Worm (Caenorhabditis elegans) whole organism, L1 larva: ENCODE results near the gene F58G6.7.

ENCODE experiments used
- C04F5.9 ChIP-seq: sonication (generic microtip); optimal IDR thresholded peaks from 2 replicates; lab custom pipeline; 2016; ENCODE audit warnings: missing genetic modification characterization, missing compliant biosample characterization
- C16A3.4 ChIP-seq: fragments of 150-350 bp; optimal IDR thresholded peaks from 2 replicates; lab custom pipeline; 2014; ENCODE audit warnings: missing biosample characterization, missing genetic modification characterization
- aly-2 ChIP-seq: fragments of 150-350 bp; optimal IDR thresholded peaks from 2 replicates; lab custom pipeline; 2014; ENCODE audit warnings: missing biosample characterization, missing genetic modification characterization
- blmp-1 ChIP-seq: fragments of 150-350 bp; optimal IDR thresholded peaks from 2 replicates; lab custom pipeline; 2014; ENCODE audit warnings: missing biosample characterization, missing genetic modification characterization
- ceh-63 ChIP-seq: fragments of 200-800 bp; sonication (Bioruptor generic); optimal IDR thresholded peaks from 2 replicates; lab custom pipeline; 2018; ENCODE audit warnings: mild to moderate bottlenecking, missing genetic modification characterization, missing compliant biosample characterization
- ceh-8 ChIP-seq: fragments of 200-800 bp; sonication (Bioruptor generic); optimal IDR thresholded peaks from 2 replicates; lab custom pipeline; 2018; ENCODE audit warnings: mild to moderate bottlenecking, missing genetic modification characterization, moderate library complexity, missing compliant biosample characterization
- dpl-1 ChIP-seq, 3 experiments: fragments of 150-350 bp in 2 of 3; sonication (generic microtip) in 1 of 3; optimal IDR thresholded peaks; 2 replicates each; lab custom pipeline; 2014 to 2017; ENCODE audit warnings: missing biosample characterization in 3 of 3, missing genetic modification characterization in 3 of 3, missing genetic modification reagents in 3 of 3
- efl-1 ChIP-seq, 4 experiments: fragments of 150-350 bp; optimal IDR thresholded peaks in 3 of 4; peaks in 1 of 4; 1 replicate in 1 of 4; 2 replicates in 3 of 4; lab custom pipeline; 2014; ENCODE audit warnings: missing biosample characterization in 2 of 4, missing genetic modification characterization in 2 of 4, missing genetic modification reagents in 2 of 4
- efl-3 ChIP-seq: fragments of 200-800 bp; sonication (Bioruptor generic); optimal IDR thresholded peaks from 2 replicates; lab custom pipeline; 2018; ENCODE audit warnings: mild to moderate bottlenecking, missing genetic modification characterization, missing compliant biosample characterization
- egl-13 ChIP-seq: sonication (generic microtip); optimal IDR thresholded peaks from 2 replicates; lab custom pipeline; 2016; ENCODE audit warnings: missing genotype, missing genetic modification reagents, missing genetic modification characterization, missing compliant biosample characterization
- egl-27 ChIP-seq, 2 experiments: fragments of 150-350 bp in 1 of 2; sonication (generic microtip); optimal IDR thresholded peaks; 3 replicates each; lab custom pipeline; 2017 to 2018; ENCODE audit warnings: missing biosample characterization in 2 of 2, missing genetic modification characterization in 2 of 2, missing genetic modification reagents in 2 of 2
- fos-1 ChIP-seq: fragments of 150-350 bp; optimal IDR thresholded peaks from 2 replicates; lab custom pipeline; 2014; ENCODE audit warnings: missing biosample characterization, missing genetic modification characterization
- hlh-4 ChIP-seq: sonication (generic microtip); optimal IDR thresholded peaks from 2 replicates; lab custom pipeline; 2016; ENCODE audit warnings: mild to moderate bottlenecking, missing genetic modification characterization, missing compliant biosample characterization
- irx-1 ChIP-seq: sonication (generic microtip); optimal IDR thresholded peaks from 2 replicates; lab custom pipeline; 2016; ENCODE audit warnings: missing genetic modification characterization, missing compliant biosample characterization
- isw-1 ChIP-seq: fragments of 200-800 bp; sonication (Bioruptor generic); IDR thresholded peaks from 2 replicates; pipeline ENCODE4 v1.3.6; 2022; ENCODE audit warnings: missing genetic modification characterization, missing compliant biosample characterization
- lin-14 ChIP-seq: fragments of 200-800 bp; sonication (Bioruptor generic); optimal IDR thresholded peaks from 2 replicates; lab custom pipeline; 2018; ENCODE audit warnings: mild to moderate bottlenecking, missing genetic modification characterization, moderate library complexity, missing compliant biosample characterization
- lir-3 ChIP-seq: sonication (generic microtip); optimal IDR thresholded peaks from 2 replicates; lab custom pipeline; 2016; ENCODE audit warnings: mild to moderate bottlenecking, missing genetic modification characterization, moderate library complexity, missing compliant biosample characterization; ENCODE audit not compliant: poor library complexity
- lsy-2 ChIP-seq, 2 experiments: fragments of 150-350 bp; optimal IDR thresholded peaks; 2 replicates each; lab custom pipeline; 2014; ENCODE audit warnings: missing biosample characterization in 2 of 2, missing genetic modification characterization in 2 of 2
- mep-1 ChIP-seq: fragments of 150-350 bp; optimal IDR thresholded peaks from 2 replicates; lab custom pipeline; 2014; ENCODE audit warnings: missing biosample characterization, missing genetic modification characterization
- nhr-11 ChIP-seq: fragments of 150-350 bp; optimal IDR thresholded peaks from 2 replicates; lab custom pipeline; 2014; ENCODE audit warnings: missing biosample characterization, missing genetic modification characterization
- nhr-12 ChIP-seq: sonication (generic microtip); optimal IDR thresholded peaks from 2 replicates; lab custom pipeline; 2017; ENCODE audit warnings: missing biosample characterization, missing genetic modification characterization
- nhr-20 ChIP-seq: sonication (generic microtip); optimal IDR thresholded peaks from 2 replicates; lab custom pipeline; 2016; ENCODE audit warnings: mild to moderate bottlenecking, missing genetic modification characterization, missing compliant biosample characterization
- nhr-47 ChIP-seq: sonication (generic microtip); optimal IDR thresholded peaks from 2 replicates; lab custom pipeline; 2016; ENCODE audit warnings: mild to moderate bottlenecking, missing genetic modification characterization, moderate library complexity, missing compliant biosample characterization
- nhr-71 ChIP-seq: sonication (generic microtip); optimal IDR thresholded peaks from 2 replicates; lab custom pipeline; 2016; ENCODE audit warnings: mild to moderate bottlenecking, missing genetic modification characterization, moderate library complexity, missing compliant biosample characterization
- nhr-77 ChIP-seq: fragments of 150-350 bp; optimal IDR thresholded peaks from 2 replicates; lab custom pipeline; 2014; ENCODE audit warnings: missing biosample characterization, missing genetic modification characterization
- nhr-84 ChIP-seq: sonication (generic microtip); optimal IDR thresholded peaks from 2 replicates; lab custom pipeline; 2017; ENCODE audit warnings: missing biosample characterization, missing genetic modification characterization
- nhr-85 ChIP-seq: sonication (generic microtip); peaks from one replicate; lab custom pipeline; 2016; ENCODE audit warnings: missing genetic modification characterization, inconsistent platforms, missing compliant biosample characterization
- pqm-1 ChIP-seq: sonication (generic microtip); optimal IDR thresholded peaks from 3 replicates; lab custom pipeline; 2017; ENCODE audit warnings: missing biosample characterization, missing genetic modification characterization
- rnt-1 ChIP-seq: sonication (generic microtip); optimal IDR thresholded peaks from 2 replicates; lab custom pipeline; 2016; ENCODE audit warnings: mild to moderate bottlenecking, missing genetic modification characterization, moderate library complexity, missing compliant biosample characterization
- skn-1 ChIP-seq: fragments of 150-350 bp; optimal IDR thresholded peaks from 2 replicates; lab custom pipeline; 2014; ENCODE audit warnings: missing biosample characterization, missing genetic modification characterization
- snu-23 ChIP-seq: sonication (generic microtip); optimal IDR thresholded peaks from 2 replicates; lab custom pipeline; 2016; ENCODE audit warnings: missing genetic modification characterization, missing compliant biosample characterization
- sox-4 ChIP-seq: sonication (generic microtip); optimal IDR thresholded peaks from 2 replicates; lab custom pipeline; 2016; ENCODE audit warnings: missing genetic modification characterization, missing compliant biosample characterization
- tlp-1 ChIP-seq: fragments of 150-350 bp; optimal IDR thresholded peaks from 2 replicates; lab custom pipeline; 2014; ENCODE audit warnings: missing biosample characterization, missing genetic modification characterization
- vab-15 ChIP-seq: sonication (generic microtip); optimal IDR thresholded peaks from 2 replicates; lab custom pipeline; 2017; ENCODE audit warnings: missing genotype, mild to moderate bottlenecking, missing genetic modification characterization, missing compliant biosample characterization
- zip-4 ChIP-seq: fragments of 200-800 bp; sonication (Bioruptor generic); optimal IDR thresholded peaks from 2 replicates; lab custom pipeline; 2018; ENCODE audit warnings: mild to moderate bottlenecking, missing genetic modification characterization, moderate library complexity, missing compliant biosample characterization

F58G6.7 gene

ce11 chrIV:9614060-9614459 is 40.1 kb upstream of the F58G6.7 start:
- TF ChIP-seq blmp-1 (tag; lab: Kevin White, UChicago) (peak; percentile 3), egl-13 (tag; lab: Kevin White, UChicago) (no peak)
- TF ChIP-seq, all 84 proteins: peak for 1

- TF ChIP-seq tlp-1 (tag; lab: Kevin White, UChicago) = no peak
- no peak for TF ChIP-seq vab-15 (tag; lab: Kevin White, UChicago)
- no peak for TF ChIP-seq fos-1 (tag; lab: Kevin White, UChicago)
- TF ChIP-seq nhr-12 = no peak
- no peak for TF ChIP-seq C04F5.9
- no peak for TF ChIP-seq rnt-1 (tag; lab: Kevin White, UChicago)
- no peak for TF ChIP-seq lir-3
- TF ChIP-seq zip-4 (GFP tag; lab: Kevin White, UChicago) = no peak
- TF ChIP-seq ceh-8 (GFP tag; lab: Kevin White, UChicago) = no peak
- TF ChIP-seq dpl-1 (GFP tag; optimal IDR thresholded peaks at IDR 0.05; lab: Kevin White, UChicago) = no peak
- TF ChIP-seq nhr-47 (tag; lab: Kevin White, UChicago) = no peak
- TF ChIP-seq isw-1 (GFP tag; lab: Robert Waterston, UW) = no peak
- TF ChIP-seq nhr-11 (tag; lab: Kevin White, UChicago) = no peak
- TF ChIP-seq efl-1 (optimal IDR thresholded peaks at IDR 0.05; lab: Kevin White, UChicago) = no peak
- TF ChIP-seq efl-1 (GFP tag; optimal IDR thresholded peaks at IDR 0.05 in 1 of 2; lab: Kevin White, UChicago) = no peak
- no peak for TF ChIP-seq snu-23
These were observed 39.4 kb upstream of the F58G6.7 start, which contains the start of gene elt-1 for ce11 chrIV:9614695-9615094. elt-1 (plus strand) TSS chrIV:9614995.

- TF ChIP-seq C16A3.4 (tag; lab: Kevin White, UChicago) (no peak), egl-27 (tag; optimal IDR thresholded peaks at IDR 0.05; lab: Kevin White, UChicago) (peak in 1 of 2 experiments; percentile 17), efl-1 (optimal IDR thresholded peaks at IDR 0.05; lab: Kevin White, UChicago) (no peak), efl-1 (GFP tag; optimal IDR thresholded peaks at IDR 0.05 in 1 of 2; lab: Kevin White, UChicago) (no peak), lin-14 (GFP tag; lab: Kevin White, UChicago) (peak; percentile 69), nhr-47 (tag; lab: Kevin White, UChicago) (peak; percentile 16), nhr-20 (tag; lab: Kevin White, UChicago) (peak; percentile 41), sox-4 (tag; lab: Kevin White, UChicago) (no peak), skn-1 (tag; lab: Kevin White, UChicago) (no peak), blmp-1 (tag; lab: Kevin White, UChicago) (peak; percentile 22), nhr-71 (tag; lab: Kevin White, UChicago) (peak; percentile 46), rnt-1 (tag; lab: Kevin White, UChicago) (peak; percentile 70), nhr-85 (tag; lab: Kevin White, UChicago) (peak; percentile 97), aly-2 (tag; lab: Kevin White, UChicago) (no peak), irx-1 (peak; percentile 39), efl-3 (peak; percentile 76), lsy-2 (tag; optimal IDR thresholded peaks at IDR 0.05; lab: Kevin White, UChicago) (peak in 1 of 2 experiments; percentile 28), vab-15 (tag; lab: Kevin White, UChicago) (no peak), hlh-4 (no peak), nhr-77 (tag; lab: Kevin White, UChicago) (no peak), ceh-63 (no peak)
- TF ChIP-seq, all 84 proteins: peak for 11
These were observed 38.6 kb upstream of the F58G6.7 start for ce11 chrIV:9615511-9615910.

- TF ChIP-seq blmp-1 (tag; lab: Kevin White, UChicago) = peak; percentile 25
- TF ChIP-seq nhr-85 (tag; lab: Kevin White, UChicago) = peak; percentile 48
- TF ChIP-seq lin-14 (GFP tag; lab: Kevin White, UChicago) = peak; percentile 43
- TF ChIP-seq mep-1 (tag; lab: Kevin White, UChicago) = peak; percentile 27
- TF ChIP-seq pqm-1 (tag; lab: Kevin White, UChicago) = no peak
- no peak for TF ChIP-seq nhr-84
- TF ChIP-seq rnt-1 (tag; lab: Kevin White, UChicago) = peak; percentile 30
These were observed 36.8 kb upstream of the F58G6.7 start for ce11 chrIV:9617358-9617757.
